Fruit fly (Drosophila melanogaster) whole organism, pupa: Measurements from ENCODE around the gene CG8539.

Source experiments
- CG10348 ChIP-seq: fragments of 200-800 bp; sonication (Bioruptor generic); IDR thresholded peaks from 2 replicates; pipeline ENCODE4 v1.3.6; 2022; ENCODE audit warnings: missing biosample characterization, missing genetic modification characterization
- CG13204 ChIP-seq: fragments of 200-800 bp; sonication (Bioruptor generic); optimal IDR thresholded peaks from 2 replicates; lab custom pipeline; 2018; ENCODE audit warnings: missing biosample characterization, mild to moderate bottlenecking, missing genetic modification characterization, moderate library complexity
- CG14655 ChIP-seq: fragments of 200-800 bp; sonication (Bioruptor generic); optimal IDR thresholded peaks from 3 replicates; lab custom pipeline; 2017; ENCODE audit warnings: mild to moderate bottlenecking, missing biosample characterization, missing genetic modification reagents, missing genetic modification characterization
- CG17806 ChIP-seq: fragments of 200-800 bp; sonication (Bioruptor generic); optimal IDR thresholded peaks from 2 replicates; lab custom pipeline; 2018; ENCODE audit warnings: missing biosample characterization, mild to moderate bottlenecking, missing genetic modification characterization, moderate library complexity
- CG32121 ChIP-seq: fragments of 200-800 bp; sonication (Bioruptor generic); IDR thresholded peaks from 2 replicates; pipeline ENCODE4 v1.3.6; 2022; ENCODE audit warnings: missing biosample characterization, missing genetic modification characterization
- CG4496 ChIP-seq: fragments of 200-800 bp; sonication (Bioruptor generic); IDR thresholded peaks from 3 replicates; pipeline ENCODE4 v1.3.6; 2022; ENCODE audit warnings: missing biosample characterization, missing genetic modification characterization
- CG8159 ChIP-seq: fragments of 200-800 bp; sonication (Bioruptor generic); optimal IDR thresholded peaks from 3 replicates; lab custom pipeline; 2018; ENCODE audit warnings: missing biosample characterization, mild to moderate bottlenecking, missing genetic modification characterization, moderate library complexity
- CG9948 ChIP-seq: fragments of 200-800 bp; sonication (Bioruptor generic); optimal IDR thresholded peaks from 2 replicates; lab custom pipeline; 2018; ENCODE audit warnings: missing biosample characterization, mild to moderate bottlenecking, missing genetic modification characterization, moderate library complexity
- D1 ChIP-seq: fragments of 200-800 bp; sonication (Bioruptor generic); optimal IDR thresholded peaks from 2 replicates; lab custom pipeline; 2018; ENCODE audit warnings: missing biosample characterization, mild to moderate bottlenecking, missing genetic modification characterization, moderate library complexity
- Ets98B ChIP-seq: fragments of 200-800 bp; sonication (Bioruptor generic); IDR thresholded peaks from 2 replicates; pipeline ENCODE4 v1.3.6; 2022; ENCODE audit warnings: missing biosample characterization, missing genetic modification characterization
- gl ChIP-seq: fragments of 200-800 bp; sonication (Bioruptor generic); optimal IDR thresholded peaks from 2 replicates; lab custom pipeline; 2018; ENCODE audit warnings: missing biosample characterization, mild to moderate bottlenecking, missing genetic modification characterization

Gene CG8539

dm6 chr3L:7465209-7465608 lies 33.4 kb downstream of the CG8539 start, which contains the start of the genes CG42660, CG42661 and Tsp66A:
TSS of gene CG42660 (plus strand) at chr3L:7465509.
TSS of gene CG42661 (plus strand) at chr3L:7465509.
TSS of gene Tsp66A (plus strand) at chr3L:7465509.
- TF ChIP-seq D1 (no peak), CG32121 (no peak)
- TF ChIP-seq, all 21 proteins: peak for 0

dm6 chr3L:7455849-7456248 lies 42.8 kb downstream of the CG8539 start, which contains the start of gene ppk26:
TSS of gene ppk26 (plus strand) at chr3L:7456149.
- TF ChIP-seq D1: no peak
- no peak for TF ChIP-seq CG9948
- TF ChIP-seq CG10348 (GFP tag; lab: Robert Waterston, UW): no peak
- no peak for TF ChIP-seq gl (tag; lab: Kevin White, UChicago)

- TF ChIP-seq D1: no peak
- no peak for TF ChIP-seq CG14655
- no peak for TF ChIP-seq CG32121
- no peak for TF ChIP-seq CG13204 (GFP tag; lab: Kevin White, UChicago)
Observed at dm6 chr3L:7450553-7450952, 48.1 kb downstream of the CG8539 start, which contains the start of gene CG33278. TSS of gene CG33278 (plus strand) at chr3L:7450853.

dm6 chr3L:7449097-7449496 lies 49.5 kb downstream of the CG8539 start:
- TF ChIP-seq CG17806 (no peak), CG4496 (GFP tag; lab: Robert Waterston, UW) (no peak), CG8159 (tag; lab: Kevin White, UChicago) (no peak), gl (tag; lab: Kevin White, UChicago) (no peak), CG9948 (no peak), Ets98B (GFP tag; lab: Robert Waterston, UW) (no peak)
